Worm (Caenorhabditis elegans): ENCODE measurements around the gene mps-1.

The mps-1 gene

DNA sequence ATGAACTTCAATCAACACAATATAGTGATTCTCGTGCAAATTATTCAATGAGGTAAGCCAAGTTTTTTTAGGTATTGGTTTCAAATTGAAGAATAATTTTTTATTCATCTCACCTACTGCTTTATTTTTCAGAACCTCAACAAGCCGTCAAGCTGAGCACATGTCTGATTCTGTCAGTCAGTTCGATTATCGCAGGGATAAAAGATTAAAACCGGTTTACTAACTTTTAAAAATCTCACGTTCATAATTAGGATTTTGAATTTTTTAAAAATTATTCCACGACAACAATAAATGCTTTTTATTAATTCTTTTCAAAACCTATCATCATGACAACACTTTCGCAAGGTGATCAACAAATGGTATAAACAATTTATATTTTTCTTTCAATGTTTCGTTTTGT lies 31.9 kb downstream of the mps-1 start, which contains the start of gene F13H8.12:
TSS of gene F13H8.12 (plus strand) at position 301 of the 400 bp plus-strand sequence.
- TF ChIP-seq tbx-2 (tag; optimal IDR thresholded peaks at IDR 0.05) (no peak), ceh-82 (tag; optimal IDR thresholded peaks at IDR 0.05) (no peak), nhr-28 (tag; optimal IDR thresholded peaks at IDR 0.05) (no peak), zip-4 (GFP tag; optimal IDR thresholded peaks at IDR 0.05) (no peak), ztf-4 (tag; optimal IDR thresholded peaks at IDR 0.05) (no peak), sox-4 (tag; optimal IDR thresholded peaks at IDR 0.05) (no peak), C34B4.2 (tag; optimal IDR thresholded peaks at IDR 0.05) (no peak), swsn-7 (tag; optimal IDR thresholded peaks at IDR 0.05) (no peak), nhr-19 (GFP tag; conservative IDR thresholded peaks at IDR 0.05) (no peak), ceh-90 (tag; optimal IDR thresholded peaks at IDR 0.05) (no peak), pax-3 (tag; optimal IDR thresholded peaks at IDR 0.05) (no peak), elt-2 (tag; optimal IDR thresholded peaks at IDR 0.05) (no peak), nhr-71 (tag; optimal IDR thresholded peaks at IDR 0.05) (no peak), nhr-84 (tag; optimal IDR thresholded peaks at IDR 0.05) (no peak), tlp-1 (tag; optimal IDR thresholded peaks at IDR 0.05) (no peak), unc-130 (tag; optimal IDR thresholded peaks at IDR 0.05) (no peak), fos-1 (tag; optimal IDR thresholded peaks at IDR 0.05) (no peak), zag-1 (tag; optimal IDR thresholded peaks at IDR 0.05) (no peak), nhr-237 (tag; optimal IDR thresholded peaks at IDR 0.05) (no peak), unc-30 (tag; optimal IDR thresholded peaks at IDR 0.05) (no peak)

DNA sequence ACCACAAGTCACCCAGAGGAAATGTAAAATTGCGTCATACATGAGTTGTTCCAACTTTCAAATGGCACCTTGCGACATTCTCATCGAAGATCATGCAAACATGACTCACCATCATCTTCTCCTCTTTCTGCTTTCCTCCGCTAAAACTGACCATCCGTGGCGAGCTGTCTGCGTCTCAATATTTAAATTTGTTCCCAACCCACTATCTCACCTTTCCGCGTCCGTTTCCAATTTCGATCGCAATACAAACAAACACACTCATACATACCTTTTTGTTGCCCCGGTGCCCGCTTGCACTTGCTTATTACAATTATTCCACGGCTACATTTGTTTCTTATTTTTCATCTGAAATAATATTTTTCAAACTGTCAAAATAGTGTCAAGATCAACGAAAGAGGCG lies 33.5 kb downstream of the mps-1 start, which contains the start of gene nmgp-1:
TSS of gene nmgp-1 (plus strand) at position 174 of the 400 bp plus-strand sequence.
- TF ChIP-seq nhr-19 (GFP tag; conservative IDR thresholded peaks at IDR 0.05) (no peak), fkh-8 (tag; optimal IDR thresholded peaks at IDR 0.05) (no peak), elt-3 (tag; optimal IDR thresholded peaks at IDR 0.05) (no peak), grh-1 (GFP tag; IDR thresholded peaks at IDR 0.05) (no peak), ztf-4 (tag; optimal IDR thresholded peaks at IDR 0.05) (no peak), nhr-71 (tag; optimal IDR thresholded peaks at IDR 0.05) (no peak), hpl-2 (GFP tag; optimal IDR thresholded peaks at IDR 0.05) (no peak), elt-2 (tag; optimal IDR thresholded peaks at IDR 0.05) (no peak), C16A3.4 (tag; optimal IDR thresholded peaks at IDR 0.05) (no peak), pqm-1 (tag; optimal IDR thresholded peaks at IDR 0.05) (no peak)

DNA sequence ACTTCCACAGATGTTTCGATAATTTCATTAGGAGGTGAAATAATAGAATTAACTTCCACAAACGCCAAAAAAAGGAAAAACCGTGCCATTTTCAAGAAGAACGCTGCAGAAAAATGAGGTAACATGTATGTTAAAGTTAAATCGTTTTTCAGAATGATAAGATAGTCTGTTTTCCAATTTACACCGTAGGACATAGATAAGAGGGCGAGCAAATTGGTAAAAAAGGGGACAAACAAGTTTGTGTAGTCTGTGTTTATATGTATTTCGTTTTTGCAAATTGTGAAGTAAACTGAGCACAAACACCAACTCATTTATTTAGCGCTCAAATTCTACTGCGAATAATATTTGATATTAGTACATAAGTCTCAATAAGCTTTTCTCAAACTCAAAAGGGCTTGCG lies 34.3 kb downstream of the mps-1 start, which contains the start of gene F13H8.11:
TSS of gene F13H8.11 (minus strand) at position 155 of the 400 bp plus-strand sequence.
- no peak for TF ChIP-seq unc-62 (GFP tag; optimal IDR thresholded peaks at IDR 0.05)
- TF ChIP-seq lin-35 (GFP tag; optimal IDR thresholded peaks at IDR 0.05): peak in 1 of 2 experiments; percentile 8
- no peak for TF ChIP-seq pqm-1 (tag; optimal IDR thresholded peaks at IDR 0.05)
- peak; percentile 29 for TF ChIP-seq elt-2 (tag; optimal IDR thresholded peaks at IDR 0.05)

DNA sequence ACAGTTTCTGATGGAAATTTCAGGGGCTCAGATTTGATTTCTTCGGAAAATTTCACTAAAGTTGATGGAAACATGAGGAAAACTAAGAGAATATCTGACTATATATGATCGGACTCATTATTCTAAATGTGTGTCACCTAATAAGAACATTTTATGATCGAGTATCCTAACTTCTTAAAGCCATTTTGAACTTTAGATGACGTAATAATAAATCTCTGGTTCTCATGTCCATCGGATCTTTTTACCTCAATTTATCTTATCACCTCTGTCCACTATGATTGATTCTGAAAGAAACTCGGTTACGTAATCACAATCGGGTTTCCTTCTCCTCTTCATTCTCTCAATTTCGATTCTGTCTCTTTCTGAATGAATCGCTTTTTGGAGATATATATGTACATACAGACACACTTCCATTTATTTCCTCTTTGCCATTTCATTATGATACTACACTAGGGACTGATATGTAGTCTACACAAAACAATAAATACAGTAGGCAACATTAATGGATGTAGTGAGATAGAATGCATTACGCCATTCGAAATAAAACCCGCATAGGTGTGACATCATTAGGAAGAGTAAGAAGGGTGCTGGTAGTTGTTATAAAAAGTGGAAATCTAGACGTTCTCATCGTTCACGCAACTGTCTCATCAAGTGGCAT lies 36.8 kb downstream of the mps-1 start:
- TF ChIP-seq egl-27 (tag; optimal IDR thresholded peaks at IDR 0.05) (no peak), nhr-47 (tag; optimal IDR thresholded peaks at IDR 0.05) (no peak), nhr-85 (tag) (peak; percentile 13), mab-9 (GFP tag; IDR thresholded peaks at IDR 0.05) (no peak), unc-86 (tag; optimal IDR thresholded peaks at IDR 0.05) (no peak), efl-1 (optimal IDR thresholded peaks at IDR 0.05) (no peak), efl-1 (GFP tag; optimal IDR thresholded peaks at IDR 0.05 in 1 of 2) (peak in 1 of 2 experiments; percentile 8), blmp-1 (tag; optimal IDR thresholded peaks at IDR 0.05) (peak; percentile 25), vab-15 (tag; optimal IDR thresholded peaks at IDR 0.05) (no peak), C16A3.4 (tag; optimal IDR thresholded peaks at IDR 0.05) (no peak)
